Worm (Caenorhabditis elegans) whole organism, L4 larva: Measurements from ENCODE around the gene R04B3.3.

ENCODE experiments used
- ama-1 ChIP-seq: fragments of 150-350 bp; optimal IDR thresholded peaks from 2 replicates; lab custom pipeline; 2014; ENCODE audit warnings: inconsistent platforms, mixed read lengths
- arid-1 ChIP-seq: fragments of 200-800 bp; sonication (Bioruptor generic); conservative IDR thresholded peaks from 2 replicates; pipeline ENCODE4 v1.3.6; 2022; ENCODE audit warnings: missing genetic modification reagents, missing genetic modification characterization, missing compliant biosample characterization
- lin-39 ChIP-seq: fragments of 150-350 bp; optimal IDR thresholded peaks from 2 replicates; lab custom pipeline; 2014; ENCODE audit warnings: missing biosample characterization, missing genetic modification reagents, missing genetic modification characterization
- nhr-237 ChIP-seq: sonication (generic microtip); optimal IDR thresholded peaks from 2 replicates; lab custom pipeline; 2017; ENCODE audit warnings: missing biosample characterization, missing genetic modification characterization
- nhr-6 ChIP-seq: fragments of 150-350 bp; optimal IDR thresholded peaks from 2 replicates; lab custom pipeline; 2014; ENCODE audit warnings: missing biosample characterization, missing genetic modification characterization
- zfp-2 ChIP-seq: sonication (generic microtip); optimal IDR thresholded peaks from 2 replicates; lab custom pipeline; 2016; ENCODE audit warnings: mild to moderate bottlenecking, missing genetic modification characterization, missing compliant biosample characterization
- zip-2 ChIP-seq: fragments of 150-350 bp; optimal IDR thresholded peaks from 2 replicates; lab custom pipeline; 2014; ENCODE audit warnings: missing biosample characterization, missing genetic modification characterization

DNA sequence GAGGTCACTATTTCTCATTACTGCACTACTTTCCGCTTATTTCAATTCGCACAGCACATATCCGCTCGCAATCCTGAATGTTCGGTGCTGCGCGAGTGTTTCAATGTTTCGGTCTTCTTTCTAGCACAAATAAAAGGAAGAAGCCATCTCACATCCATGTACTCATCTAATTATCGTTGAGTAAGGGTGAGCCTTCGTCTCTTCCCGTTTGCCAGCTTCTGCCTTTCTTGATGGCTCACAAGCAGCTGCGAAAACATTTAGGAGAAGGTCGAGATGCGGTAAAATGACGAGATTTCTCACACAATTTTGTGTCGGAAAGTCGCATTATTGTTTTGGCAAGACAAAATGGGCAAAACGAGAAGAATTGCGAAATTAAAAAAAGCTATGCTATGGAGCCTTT, 20.9 kb downstream of the R04B3.3 start:
- TF ChIP-seq lin-39 (tag; lab: Kevin White, UChicago) = no peak
- no peak for TF ChIP-seq ama-1 (lab: Kevin White, UChicago)
- no peak for TF ChIP-seq arid-1 (GFP tag; lab: Robert Waterston, UW)
- no peak for TF ChIP-seq zip-2 (tag; lab: Kevin White, UChicago)
- TF ChIP-seq nhr-6 (tag; lab: Kevin White, UChicago) = no peak
- no peak for TF ChIP-seq nhr-237
- no peak for TF ChIP-seq zfp-2 (tag; lab: Kevin White, UChicago)
